Worm (Caenorhabditis elegans): ENCODE data around the gene C30G12.6.

DNA sequence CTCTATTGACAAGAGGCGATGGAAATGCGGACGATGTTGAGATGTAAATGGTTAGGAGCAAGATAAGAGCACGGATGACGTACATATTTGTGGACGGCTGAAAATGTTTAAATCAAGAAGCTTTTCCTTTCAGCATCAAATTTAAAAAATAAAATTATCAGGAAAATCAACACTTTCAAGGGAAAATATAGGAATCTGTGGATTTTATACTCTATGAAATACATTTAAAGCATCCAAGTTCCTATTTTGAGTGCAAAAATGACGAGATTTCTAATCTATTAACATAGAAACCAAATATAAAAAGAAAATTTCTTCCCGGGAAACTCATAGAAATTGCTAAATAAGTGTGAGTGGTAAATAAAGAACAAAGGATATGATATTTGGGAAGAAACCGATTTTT lies 18.3 kb upstream of the C30G12.6 start, which contains the start of gene F45E12.6:
- no peak for TF ChIP-seq R02D3.7 (tag; optimal IDR thresholded peaks at IDR 0.05)
- TF ChIP-seq nhr-12 (tag; optimal IDR thresholded peaks at IDR 0.05), result no peak
- no peak for TF ChIP-seq nhr-28 (tag; optimal IDR thresholded peaks at IDR 0.05)
- TF ChIP-seq unc-62 (GFP tag; optimal IDR thresholded peaks at IDR 0.05), result no peak
- no peak for TF ChIP-seq egl-5 (tag; optimal IDR thresholded peaks at IDR 0.05)
- no peak for TF ChIP-seq ceh-16 (tag; optimal IDR thresholded peaks at IDR 0.05)
- no peak for TF ChIP-seq fkh-2 (tag; optimal IDR thresholded peaks at IDR 0.05)
- no peak for TF ChIP-seq skn-1 (tag; optimal IDR thresholded peaks at IDR 0.05)
- TF ChIP-seq mdl-1 (tag; optimal IDR thresholded peaks at IDR 0.05), result no peak
- no peak for TF ChIP-seq snpc-4 (tag; optimal IDR thresholded peaks at IDR 0.05)
- TF ChIP-seq ama-1 (optimal IDR thresholded peaks at IDR 0.05), result no peak
- TF ChIP-seq nhr-237 (tag; optimal IDR thresholded peaks at IDR 0.05), result no peak
- no peak for TF ChIP-seq ztf-11 (tag; optimal IDR thresholded peaks at IDR 0.05)
- TF ChIP-seq ceh-28 (tag; optimal IDR thresholded peaks at IDR 0.05), result no peak

Measured in whole organism, L3 larva.